Worm (Caenorhabditis elegans): ENCODE data around the gene F35G12.12.

F35G12.12 gene

DNA sequence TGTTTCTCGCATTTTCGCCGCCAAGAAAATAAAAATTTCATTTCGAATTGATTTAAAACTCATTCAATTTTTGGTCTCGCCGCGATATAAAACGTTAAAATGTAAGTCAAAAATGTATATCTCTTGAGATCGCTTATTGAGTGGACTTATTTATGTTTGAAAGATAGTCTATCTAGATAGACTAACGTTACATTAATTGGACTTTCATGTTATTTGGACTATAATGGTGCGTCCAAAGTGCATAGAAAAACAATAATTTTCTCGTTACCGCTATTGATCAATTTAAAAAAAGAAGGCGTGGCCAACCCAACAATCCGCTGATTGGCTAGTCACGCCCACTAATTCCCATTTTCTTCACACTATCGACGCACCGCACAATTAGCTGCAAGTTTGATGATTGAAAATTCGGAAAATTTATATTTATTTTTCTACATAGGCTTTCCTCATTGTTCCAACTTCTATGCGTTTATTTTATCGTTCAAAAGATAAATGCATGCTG lies 2.5 kb downstream of the F35G12.12 start, which contains the start of gene F35G12.5:
Gene F35G12.5 (plus strand): TSS at position 51 of the 499 bp plus-strand sequence.
- TF ChIP-seq unc-86 (tag; optimal IDR thresholded peaks at IDR 0.05), result no peak
- no peak for TF ChIP-seq grh-1 (GFP tag; IDR thresholded peaks at IDR 0.05)
- no peak for TF ChIP-seq ztf-4 (tag; optimal IDR thresholded peaks at IDR 0.05)
- TF ChIP-seq irx-1 (tag; optimal IDR thresholded peaks at IDR 0.05), result no peak
- no peak for TF ChIP-seq vab-15 (tag; optimal IDR thresholded peaks at IDR 0.05)
- TF ChIP-seq lsy-2 (tag; optimal IDR thresholded peaks at IDR 0.05), result peak in 1 of 2 experiments; percentile 6
- TF ChIP-seq lin-39 (tag; optimal IDR thresholded peaks at IDR 0.05), result no peak
- no peak for TF ChIP-seq Y116A8C.19 (tag; optimal IDR thresholded peaks at IDR 0.05; ENCODE audit: borderline replicate concordance)
- TF ChIP-seq ceh-90 (tag; optimal IDR thresholded peaks at IDR 0.05), result no peak
- no peak for TF ChIP-seq nhr-90 (tag; optimal IDR thresholded peaks at IDR 0.05; ENCODE audit: poor library complexity)
- TF ChIP-seq snpc-4 (tag; optimal IDR thresholded peaks at IDR 0.05), result no peak
- TF ChIP-seq nhr-28 (tag; optimal IDR thresholded peaks at IDR 0.05), result no peak
- no peak for TF ChIP-seq efl-1 (optimal IDR thresholded peaks at IDR 0.05)
- peak in 1 of 2 experiments; percentile 45 for TF ChIP-seq efl-1 (GFP tag; optimal IDR thresholded peaks at IDR 0.05 in 1 of 2)
- TF ChIP-seq pqm-1 (tag; optimal IDR thresholded peaks at IDR 0.05), result no peak
- no peak for TF ChIP-seq ceh-88 (GFP tag; IDR thresholded peaks at IDR 0.05)
- no peak for TF ChIP-seq hpl-2 (GFP tag; optimal IDR thresholded peaks at IDR 0.05)

DNA sequence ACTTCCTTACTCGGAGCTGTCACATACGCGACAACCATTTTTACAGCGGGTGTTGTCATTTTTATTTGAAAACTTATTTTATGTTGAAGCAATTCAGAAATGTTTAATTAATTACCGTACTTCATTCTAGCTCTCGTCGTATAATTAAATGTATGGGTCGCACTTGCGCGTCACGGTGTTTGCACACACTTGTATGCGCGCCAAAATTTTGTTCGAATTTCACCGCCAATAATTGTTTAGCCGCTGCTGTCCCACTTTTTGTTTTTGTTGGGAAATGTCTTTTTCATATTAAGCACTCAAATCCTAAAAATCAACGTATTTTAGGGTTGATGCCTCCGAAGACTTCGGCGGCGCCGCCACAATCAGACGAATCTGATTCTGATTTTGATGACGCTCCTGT lies 5.6 kb downstream of the F35G12.12 start, which contains the start of the genes F35G12.7 and smc-4:
Gene F35G12.7 (minus strand): TSS at position 154 of the 400 bp plus-strand sequence.
Gene smc-4 (plus strand): TSS at position 325 of the 400 bp plus-strand sequence.
- TF ChIP-seq pqm-1 (tag; optimal IDR thresholded peaks at IDR 0.05), result no peak
- TF ChIP-seq mef-2 (tag; optimal IDR thresholded peaks at IDR 0.05), result no peak
- no peak for TF ChIP-seq lin-14 (GFP tag; optimal IDR thresholded peaks at IDR 0.05)
- TF ChIP-seq zag-1 (tag; optimal IDR thresholded peaks at IDR 0.05), result no peak
- peak; percentile 71 for TF ChIP-seq nhr-19 (GFP tag; conservative IDR thresholded peaks at IDR 0.05)
- TF ChIP-seq C16A3.4 (tag; optimal IDR thresholded peaks at IDR 0.05), result peak; percentile 70
- TF ChIP-seq fkh-4 (tag; optimal IDR thresholded peaks at IDR 0.05; ENCODE audit: borderline replicate concordance), result no peak
- peak; percentile 61 for TF ChIP-seq nhr-20 (tag; optimal IDR thresholded peaks at IDR 0.05)
- TF ChIP-seq tbx-2 (tag; optimal IDR thresholded peaks at IDR 0.05), result peak; percentile 58
- peak; percentile 86 to 91 (median 91) for TF ChIP-seq dpl-1 (GFP tag; optimal IDR thresholded peaks at IDR 0.05)
- TF ChIP-seq unc-62 (GFP tag; optimal IDR thresholded peaks at IDR 0.05), result no peak
- TF ChIP-seq aly-2 (tag; optimal IDR thresholded peaks at IDR 0.05), result no peak
- TF ChIP-seq C34B4.2 (tag; optimal IDR thresholded peaks at IDR 0.05), result no peak
- TF ChIP-seq grh-1 (GFP tag; IDR thresholded peaks at IDR 0.05), result peak; percentile 33; the same call in 1 of the 2 replicates
- TF ChIP-seq aha-1 (tag; optimal IDR thresholded peaks at IDR 0.05), result no peak
- TF ChIP-seq Y116A8C.19 (tag; optimal IDR thresholded peaks at IDR 0.05; ENCODE audit: borderline replicate concordance), result no peak
- TF ChIP-seq snpc-4 (tag; optimal IDR thresholded peaks at IDR 0.05), result peak; percentile 9
- TF ChIP-seq F16B12.6 (tag; optimal IDR thresholded peaks at IDR 0.05), result peak; percentile 95
- TF ChIP-seq jun-1 (tag; optimal IDR thresholded peaks at IDR 0.05), result no peak
- TF ChIP-seq ama-1 (optimal IDR thresholded peaks at IDR 0.05), result no peak
- no peak for TF ChIP-seq egl-13 (tag; optimal IDR thresholded peaks at IDR 0.05)
- peak; percentile 58 for TF ChIP-seq xbp-1 (tag; optimal IDR thresholded peaks at IDR 0.05)
- no peak for TF ChIP-seq nhr-11 (tag; optimal IDR thresholded peaks at IDR 0.05)
- TF ChIP-seq swsn-7 (tag; optimal IDR thresholded peaks at IDR 0.05), result peak; percentile 64
- TF ChIP-seq nhr-47 (tag; optimal IDR thresholded peaks at IDR 0.05), result peak; percentile 72
- TF ChIP-seq vab-15 (tag; optimal IDR thresholded peaks at IDR 0.05), result peak; percentile 30
- peak; percentile 48 for TF ChIP-seq C04F5.9 (tag; optimal IDR thresholded peaks at IDR 0.05)
- peak; percentile 38 for TF ChIP-seq nhr-90 (tag; optimal IDR thresholded peaks at IDR 0.05; ENCODE audit: poor library complexity)
- no peak for TF ChIP-seq nhr-237 (tag; optimal IDR thresholded peaks at IDR 0.05)
- no peak for TF ChIP-seq fkh-10 (GFP tag; optimal IDR thresholded peaks at IDR 0.05)
- TF ChIP-seq nhr-28 (tag; optimal IDR thresholded peaks at IDR 0.05), result no peak
- TF ChIP-seq lin-39 (tag; optimal IDR thresholded peaks at IDR 0.05), result peak; percentile 15
- no peak for TF ChIP-seq hlh-4 (tag; optimal IDR thresholded peaks at IDR 0.05)
- TF ChIP-seq isw-1 (GFP tag; IDR thresholded peaks at IDR 0.05), result peak; percentile 51
- peak; percentile 91 to 96 for TF ChIP-seq lsy-2 (tag; optimal IDR thresholded peaks at IDR 0.05)
- TF ChIP-seq lin-15B (tag; optimal IDR thresholded peaks at IDR 0.05), result peak; percentile 35
- TF ChIP-seq mab-9 (GFP tag; IDR thresholded peaks at IDR 0.05), result peak; percentile 41; the same call in 1 of the 2 replicates
- no peak for TF ChIP-seq unc-30 (tag; optimal IDR thresholded peaks at IDR 0.05)
- TF ChIP-seq zip-4 (GFP tag; optimal IDR thresholded peaks at IDR 0.05), result no peak
- TF ChIP-seq elt-2 (tag; optimal IDR thresholded peaks at IDR 0.05), result no peak
- TF ChIP-seq ztf-4 (tag; optimal IDR thresholded peaks at IDR 0.05), result peak; percentile 26
- TF ChIP-seq nhr-84 (tag; optimal IDR thresholded peaks at IDR 0.05), result no peak
- no peak for TF ChIP-seq nhr-12 (tag; optimal IDR thresholded peaks at IDR 0.05)
- TF ChIP-seq nhr-71 (tag; optimal IDR thresholded peaks at IDR 0.05), result peak; percentile 73
